Fruit fly (Drosophila melanogaster) S2 (cell line): ENCODE results near the gene CG8891.

Source experiments
- CG8478 ChIP-seq: fragments of >200 bp; optimal IDR thresholded peaks from 2 replicates; lab custom pipeline; 2018
- CTCF ChIP-seq, 2 experiments: fragments of >200 bp; optimal IDR thresholded peaks; 2 replicates each; lab custom pipeline; 2018

- TF ChIP-seq CTCF (optimal IDR thresholded peaks at IDR 0.05; lab: Kevin White, UChicago), result no peak
- TF ChIP-seq CG8478, result no peak
These were observed 13.3 kb downstream of the CG8891 start for dm6 chr2L:4965923-4966322.
